Fruit fly (Drosophila melanogaster) whole organism, embryonic: ENCODE results near the gene Tbc1d22.

Experiments used
- Atf3 ChIP-seq: fragments of 200-800 bp; sonication (Bioruptor generic); optimal IDR thresholded peaks from 3 replicates; lab custom pipeline; 2016; ENCODE audit warnings: missing biosample characterization, missing genetic modification characterization
- CG10431 ChIP-seq: fragments of 200-800 bp; sonication (Bioruptor generic); optimal IDR thresholded peaks from 3 replicates; lab custom pipeline; 2018; ENCODE audit warnings: missing biosample characterization, mild to moderate bottlenecking, missing genetic modification characterization
- CG11247 ChIP-seq: fragments of 200-800 bp; sonication (Bioruptor generic); IDR thresholded peaks from 2 replicates; pipeline ENCODE4 v1.3.6; 2022; ENCODE audit warnings: missing biosample characterization, missing genetic modification characterization
- CG12104 ChIP-seq: fragments of 200-800 bp; sonication (Bioruptor generic); optimal IDR thresholded peaks from 3 replicates; lab custom pipeline; 2016; ENCODE audit warnings: missing biosample characterization, missing genetic modification characterization
- CG12155 ChIP-seq: fragments of 200-800 bp; sonication (Bioruptor generic); optimal IDR thresholded peaks from 3 replicates; lab custom pipeline; 2016; ENCODE audit warnings: missing biosample characterization, missing genetic modification characterization
- CG13296 ChIP-seq: fragments of 200-800 bp; sonication (Bioruptor generic); optimal IDR thresholded peaks from 3 replicates; lab custom pipeline; 2018; ENCODE audit warnings: missing biosample characterization, mild to moderate bottlenecking, missing genetic modification characterization
- CG15601 ChIP-seq: fragments of 200-800 bp; sonication (Bioruptor generic); optimal IDR thresholded peaks from 3 replicates; lab custom pipeline; 2019; ENCODE audit warnings: missing biosample characterization, mild to moderate bottlenecking, missing genetic modification characterization, moderate library complexity
- CG1647 ChIP-seq: fragments of 200-800 bp; sonication (Bioruptor generic); optimal IDR thresholded peaks from 3 replicates; lab custom pipeline; 2016; ENCODE audit warnings: missing biosample characterization, missing genetic modification characterization
- CG16863 ChIP-seq: fragments of 200-800 bp; sonication (Bioruptor generic); optimal IDR thresholded peaks from 3 replicates; lab custom pipeline; 2016; ENCODE audit warnings: missing biosample characterization, missing genetic modification characterization
- CG30431 ChIP-seq: fragments of 200-800 bp; sonication (Bioruptor generic); optimal IDR thresholded peaks from 2 replicates; lab custom pipeline; 2017; ENCODE audit warnings: missing biosample characterization, missing genetic modification characterization
- CG31224 ChIP-seq: fragments of 200-800 bp; sonication (Bioruptor generic); IDR thresholded peaks from 2 replicates; pipeline ENCODE4 v1.3.6; 2022; ENCODE audit warnings: missing biosample characterization, missing genetic modification characterization
- CG31388 ChIP-seq: fragments of 200-800 bp; sonication (Bioruptor generic); optimal IDR thresholded peaks from 2 replicates; lab custom pipeline; 2016; ENCODE audit warnings: missing biosample characterization, missing genetic modification characterization
- CG33213 ChIP-seq: fragments of 200-800 bp; sonication (Bioruptor generic); optimal IDR thresholded peaks from 3 replicates; lab custom pipeline; 2016; ENCODE audit warnings: missing biosample characterization, missing genetic modification characterization
- CG3407 ChIP-seq: fragments of 200-800 bp; sonication (Bioruptor generic); optimal IDR thresholded peaks from 2 replicates; lab custom pipeline; 2018; ENCODE audit warnings: missing biosample characterization, mild to moderate bottlenecking, missing genetic modification characterization
- CG8290 ChIP-seq, 3 experiments: fragments of 200-800 bp; sonication (Bioruptor generic); optimal IDR thresholded peaks; 2 replicates each; lab custom pipeline; 2016 to 2019; ENCODE audit warnings: missing biosample characterization in 3 of 3, missing genetic modification characterization in 3 of 3, mild to moderate bottlenecking in 2 of 3, moderate library complexity in 1 of 3
- CG8359 ChIP-seq: fragments of 200-800 bp; sonication (Bioruptor generic); optimal IDR thresholded peaks from 2 replicates; lab custom pipeline; 2017; ENCODE audit warnings: missing biosample characterization, mild to moderate bottlenecking, missing genetic modification characterization, borderline replicate concordance
- CG8388 ChIP-seq: fragments of 200-800 bp; sonication (Bioruptor generic); optimal IDR thresholded peaks from 2 replicates; lab custom pipeline; 2019; ENCODE audit warnings: missing biosample characterization, mild to moderate bottlenecking, missing genetic modification characterization, moderate library complexity
- CG9437 ChIP-seq: fragments of 200-800 bp; sonication (Bioruptor generic); optimal IDR thresholded peaks from 2 replicates; lab custom pipeline; 2018; ENCODE audit warnings: missing biosample characterization, mild to moderate bottlenecking, missing genetic modification characterization
- CG9817 ChIP-seq: fragments of 200-800 bp; sonication (Bioruptor generic); optimal IDR thresholded peaks from 2 replicates; lab custom pipeline; 2018; ENCODE audit warnings: missing biosample characterization, mild to moderate bottlenecking, missing genetic modification characterization, moderate library complexity
- CG9876 ChIP-seq: fragments of 200-800 bp; sonication (Bioruptor generic); optimal IDR thresholded peaks from 2 replicates; lab custom pipeline; 2016; ENCODE audit warnings: missing biosample characterization, missing genetic modification characterization
- Dip2 ChIP-seq: fragments of 200-800 bp; sonication (Bioruptor generic); IDR thresholded peaks from 2 replicates; pipeline ENCODE4 v1.3.6; 2022; ENCODE audit warnings: missing biosample characterization, missing genetic modification characterization
- Dp ChIP-seq: fragments of 200-800 bp; sonication (Bioruptor generic); optimal IDR thresholded peaks from 2 replicates; lab custom pipeline; 2018; ENCODE audit warnings: missing biosample characterization, mild to moderate bottlenecking, missing genetic modification characterization, moderate library complexity
- Fer1 ChIP-seq: fragments of 200-800 bp; sonication (Bioruptor generic); optimal IDR thresholded peaks from 2 replicates; lab custom pipeline; 2017; ENCODE audit warnings: missing biosample characterization, mild to moderate bottlenecking, missing genetic modification characterization
- Fer2 ChIP-seq: fragments of 200-800 bp; sonication (Bioruptor generic); optimal IDR thresholded peaks from 2 replicates; lab custom pipeline; 2018; ENCODE audit warnings: missing biosample characterization, mild to moderate bottlenecking, missing genetic modification characterization, moderate library complexity
- Lpt ChIP-seq: fragments of >200 bp; optimal IDR thresholded peaks from 2 replicates; lab custom pipeline; 2018; ENCODE audit warnings: missing biosample characterization, missing genetic modification characterization
- Mrtf ChIP-seq: fragments of 200-800 bp; sonication (Bioruptor generic); IDR thresholded peaks from 3 replicates; pipeline ENCODE4 v1.3.6; 2022; ENCODE audit warnings: missing biosample characterization, missing genetic modification characterization
- NFAT ChIP-seq: fragments of 200-800 bp; sonication (Bioruptor generic); IDR thresholded peaks from 2 replicates; pipeline ENCODE4 v1.3.6; 2022; ENCODE audit warnings: missing biosample characterization, missing genetic modification characterization
- Nf-YA ChIP-seq: fragments of 200-800 bp; sonication (Bioruptor generic); IDR thresholded peaks from 2 replicates; pipeline ENCODE4 v1.3.6; 2022; ENCODE audit warnings: missing biosample characterization, missing genetic modification characterization
- Stat92E ChIP-seq, 3 experiments: fragments of >200 bp in 2 of 3; fragments of 200-800 bp in 1 of 3; sonication (Bioruptor generic) in 1 of 3; optimal IDR thresholded peaks; 2 replicates each; lab custom pipeline; 2017 to 2019; ENCODE audit warnings: missing biosample characterization in 3 of 3, missing genetic modification characterization in 3 of 3, mild to moderate bottlenecking in 1 of 3, moderate library complexity in 1 of 3
- aop ChIP-seq: fragments of 200-800 bp; sonication (Bioruptor generic); IDR thresholded peaks from 2 replicates; pipeline ENCODE4 v1.3.6; 2022; ENCODE audit warnings: missing biosample characterization, missing genetic modification characterization
- ap ChIP-seq: fragments of 200-800 bp; sonication (Bioruptor generic); IDR thresholded peaks from 2 replicates; pipeline ENCODE4 v1.3.6; 2022; ENCODE audit warnings: missing biosample characterization, missing genetic modification characterization
- bab2 ChIP-seq: fragments of 200-800 bp; sonication (Bioruptor generic); optimal IDR thresholded peaks from 2 replicates; lab custom pipeline; 2016; ENCODE audit warnings: missing biosample characterization, missing genetic modification characterization
- bcd ChIP-seq: fragments of 200-800 bp; sonication (Bioruptor generic); optimal IDR thresholded peaks from 2 replicates; lab custom pipeline; 2017; ENCODE audit warnings: missing biosample characterization, mild to moderate bottlenecking, missing genetic modification characterization
- cg ChIP-seq: fragments of 200-800 bp; sonication (Bioruptor generic); optimal IDR thresholded peaks from 3 replicates; lab custom pipeline; 2019; ENCODE audit warnings: missing biosample characterization, mild to moderate bottlenecking, missing genetic modification characterization, moderate library complexity
- chm ChIP-seq: fragments of 200-800 bp; sonication (Bioruptor generic); IDR thresholded peaks from 2 replicates; pipeline ENCODE4 v1.3.6; 2022; ENCODE audit warnings: missing biosample characterization, missing genetic modification characterization
- da ChIP-seq: fragments of 200-800 bp; sonication (Bioruptor generic); optimal IDR thresholded peaks from 2 replicates; lab custom pipeline; 2016; ENCODE audit warnings: missing biosample characterization, missing genetic modification characterization
- dimm ChIP-seq: fragments of 200-800 bp; sonication (Bioruptor generic); IDR thresholded peaks from 2 replicates; pipeline ENCODE4 v1.3.6; 2022; ENCODE audit warnings: missing biosample characterization, missing genetic modification characterization
- dm ChIP-seq: fragments of 200-800 bp; sonication (Bioruptor generic); optimal IDR thresholded peaks from 3 replicates; lab custom pipeline; 2016; ENCODE audit warnings: missing biosample characterization, missing genetic modification characterization
- ewg ChIP-seq: fragments of 200-800 bp; sonication (Bioruptor generic); optimal IDR thresholded peaks from 3 replicates; lab custom pipeline; 2017; ENCODE audit warnings: mild to moderate bottlenecking, missing biosample characterization, missing genetic modification reagents, missing genetic modification characterization
- exex ChIP-seq: fragments of 200-800 bp; sonication (Bioruptor generic); optimal IDR thresholded peaks from 4 replicates; lab custom pipeline; 2018; ENCODE audit warnings: missing biosample characterization, mild to moderate bottlenecking, missing genetic modification characterization, moderate library complexity
- ftz-f1 ChIP-seq: fragments of 200-800 bp; sonication (Bioruptor generic); optimal IDR thresholded peaks from 2 replicates; lab custom pipeline; 2016; ENCODE audit warnings: missing biosample characterization, missing genetic modification characterization
- h ChIP-seq: fragments of >200 bp; optimal IDR thresholded peaks from 2 replicates; lab custom pipeline; 2017
- ham ChIP-seq: fragments of 200-800 bp; sonication (Bioruptor generic); IDR thresholded peaks from 2 replicates; pipeline ENCODE4 v1.3.6; 2022; ENCODE audit warnings: missing biosample characterization, missing genetic modification characterization
- ken ChIP-seq: fragments of 200-800 bp; sonication (Bioruptor generic); IDR thresholded peaks from 3 replicates; pipeline ENCODE4 v1.3.6; 2022; ENCODE audit warnings: missing biosample characterization, missing genetic modification characterization
- mirr ChIP-seq: fragments of 200-800 bp; sonication (Bioruptor generic); optimal IDR thresholded peaks from 3 replicates; lab custom pipeline; 2018; ENCODE audit warnings: missing biosample characterization, mild to moderate bottlenecking, missing genetic modification characterization
- nerfin-1 ChIP-seq: fragments of 200-800 bp; sonication (Bioruptor generic); optimal IDR thresholded peaks from 3 replicates; lab custom pipeline; 2019; ENCODE audit warnings: missing biosample characterization, mild to moderate bottlenecking, missing genetic modification characterization, moderate library complexity
- pum ChIP-seq: fragments of 200-800 bp; sonication (Bioruptor generic); optimal IDR thresholded peaks from 2 replicates; lab custom pipeline; 2016; ENCODE audit warnings: missing biosample characterization, missing genetic modification characterization
- ranshi ChIP-seq: fragments of 200-800 bp; sonication (Bioruptor generic); IDR thresholded peaks from 2 replicates; pipeline ENCODE4 v1.3.6; 2022; ENCODE audit warnings: missing biosample characterization, missing genetic modification characterization
- sna ChIP-seq: fragments of 200-800 bp; sonication (Bioruptor generic); IDR thresholded peaks from 2 replicates; pipeline ENCODE4 v1.3.6; 2022; ENCODE audit warnings: missing biosample characterization, missing genetic modification characterization; ENCODE audit not compliant: partially characterized antibody
- tio ChIP-seq: fragments of 200-800 bp; sonication (Bioruptor generic); optimal IDR thresholded peaks from 2 replicates; lab custom pipeline; 2017; ENCODE audit warnings: missing biosample characterization, missing genetic modification characterization, inconsistent platforms
- toy ChIP-seq: fragments of 200-800 bp; sonication (Bioruptor generic); IDR thresholded peaks from 2 replicates; pipeline ENCODE4 v1.3.6; 2022; ENCODE audit warnings: missing biosample characterization, missing genetic modification characterization

Gene Tbc1d22

DNA sequence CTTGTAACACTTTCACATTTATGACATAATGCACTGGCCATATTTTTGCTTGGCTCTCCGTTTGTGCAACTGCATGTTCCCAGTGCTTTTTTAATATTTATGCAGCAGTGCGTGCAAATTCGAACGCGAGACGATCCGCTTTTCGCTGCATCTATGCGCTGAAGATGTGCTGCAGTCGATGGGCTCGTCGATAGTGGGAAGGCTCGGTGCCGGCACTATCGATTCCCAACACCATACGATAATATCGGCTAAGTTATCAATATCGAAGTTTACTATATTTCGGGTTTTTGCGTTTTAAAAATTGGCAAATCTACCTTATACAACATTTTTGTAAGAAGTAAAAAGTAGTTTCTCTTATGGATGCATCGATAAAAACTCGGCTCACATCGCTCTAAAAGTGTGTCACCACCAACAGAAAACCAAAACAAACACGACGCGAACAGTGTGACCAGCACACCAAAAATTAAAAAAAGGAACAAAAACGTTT, 4.3 kb upstream of the Tbc1d22 start, which contains the start of gene RhoGAP93B (continued):
- peak; percentile 69 for TF ChIP-seq CG12104 (GFP tag; lab: Kevin White, UChicago)
- TF ChIP-seq Dp, result peak; percentile 77
- peak; percentile 88 for TF ChIP-seq Fer1 (GFP tag; lab: Kevin White, UChicago)
- peak; percentile 37 for TF ChIP-seq ewg (GFP tag; lab: Kevin White, UChicago)
- TF ChIP-seq toy (GFP tag; lab: Robert Waterston, UW), result peak; percentile 68; the same call in 1 of the 2 replicates
- peak; percentile 85 for TF ChIP-seq CG31224 (GFP tag; lab: Robert Waterston, UW)
- peak; percentile 15; the same call in 1 of the 2 replicates for TF ChIP-seq Dip2 (GFP tag; lab: Robert Waterston, UW)
- TF ChIP-seq bcd, result peak; percentile 70
- TF ChIP-seq CG33213, result peak; percentile 81
- peak; percentile 100 for TF ChIP-seq sna (GFP tag; lab: Robert Waterston, UW)
- TF ChIP-seq CG8388, result peak; percentile 70
- no peak for TF ChIP-seq CG8359 (GFP tag; lab: Kevin White, UChicago)
- peak; percentile 82 for TF ChIP-seq nerfin-1 (tag; lab: Kevin White, UChicago)
- no peak for TF ChIP-seq CG3407 (GFP tag; lab: Kevin White, UChicago)
- no peak for TF ChIP-seq h (lab: Kevin White, UChicago)
- TF ChIP-seq Fer2 (tag; lab: Kevin White, UChicago), result peak; percentile 82
- no peak for TF ChIP-seq tio (GFP tag; lab: Kevin White, UChicago)
- no peak for TF ChIP-seq CG31388 (GFP tag; lab: Kevin White, UChicago)
- TF ChIP-seq CG9817 (tag; lab: Kevin White, UChicago), result peak; percentile 77
- peak; percentile 76 for TF ChIP-seq ap (GFP tag; lab: Robert Waterston, UW)
- peak; percentile 86 for TF ChIP-seq Nf-YA
- peak; percentile 37 for TF ChIP-seq CG9437 (GFP tag; lab: Kevin White, UChicago)
- TF ChIP-seq CG11247 (GFP tag; lab: Robert Waterston, UW), result peak; percentile 89
- peak; percentile 86 for TF ChIP-seq Atf3 (GFP tag; lab: Kevin White, UChicago)
- peak; percentile 85 for TF ChIP-seq Mrtf (GFP tag; lab: Robert Waterston, UW)
- TF ChIP-seq ranshi (GFP tag; lab: Robert Waterston, UW), result peak; percentile 94
- peak; percentile 85 for TF ChIP-seq CG9876 (GFP tag; lab: Kevin White, UChicago)
- peak; percentile 79 for TF ChIP-seq CG12155 (GFP tag; lab: Kevin White, UChicago)
- peak; percentile 85 for TF ChIP-seq CG1647 (GFP tag; lab: Kevin White, UChicago)
- TF ChIP-seq Lpt, result no peak
- TF ChIP-seq da, result peak; percentile 74
- peak in 1 of 3 experiments; percentile 54 for TF ChIP-seq Stat92E (GFP tag; optimal IDR thresholded peaks at IDR 0.05; lab: Kevin White, UChicago)
- peak; percentile 24 for TF ChIP-seq cg (GFP tag; lab: Kevin White, UChicago)
- TF ChIP-seq bab2 (GFP tag; lab: Kevin White, UChicago), result peak; percentile 94
- TF ChIP-seq aop (GFP tag; lab: Robert Waterston, UW), result peak; percentile 91
- peak; percentile 64 for TF ChIP-seq CG13296 (GFP tag; lab: Kevin White, UChicago)
- TF ChIP-seq CG16863, result peak; percentile 89
- peak; percentile 78 for TF ChIP-seq CG15601 (tag; lab: Kevin White, UChicago)
- TF ChIP-seq CG30431 (GFP tag; lab: Kevin White, UChicago), result peak; percentile 39
- TF ChIP-seq NFAT, result peak; percentile 94
- peak; percentile 84 for TF ChIP-seq pum (GFP tag; lab: Kevin White, UChicago)
- peak; percentile 90 for TF ChIP-seq dm (GFP tag; lab: Kevin White, UChicago)
- TF ChIP-seq ham, result no peak
- TF ChIP-seq CG10431 (GFP tag; lab: Kevin White, UChicago), result no peak
- peak; percentile 64 for TF ChIP-seq ftz-f1 (GFP tag; lab: Kevin White, UChicago)
- peak; percentile 53 for TF ChIP-seq exex (tag; lab: Kevin White, UChicago)
- peak; percentile 73 for TF ChIP-seq dimm
- TF ChIP-seq mirr (GFP tag; lab: Kevin White, UChicago), result peak; percentile 62
- TF ChIP-seq CG8290 (GFP tag; optimal IDR thresholded peaks at IDR 0.05; lab: Kevin White, UChicago), result peak; percentile 76
- peak in 1 of 2 experiments; percentile 13 for TF ChIP-seq CG8290 (tag; optimal IDR thresholded peaks at IDR 0.05; lab: Kevin White, UChicago)
- TF ChIP-seq chm (GFP tag; lab: Robert Waterston, UW), result peak; percentile 86
- peak; percentile 83 for TF ChIP-seq ken
